Fruit fly (Drosophila melanogaster) whole organism, embryonic: ENCODE data around the gene CG7702.

Experiments used
- Asciz ChIP-seq: fragments of 200-800 bp; sonication (Bioruptor generic); optimal IDR thresholded peaks from 2 replicates; lab custom pipeline; 2017; ENCODE audit warnings: missing biosample characterization, mild to moderate bottlenecking, missing genetic modification characterization, missing genetic modification reagents
- Atf-2 ChIP-seq: fragments of 200-800 bp; sonication (Bioruptor generic); optimal IDR thresholded peaks from 2 replicates; lab custom pipeline; 2016; ENCODE audit warnings: missing biosample characterization, missing genetic modification characterization
- B-H2 ChIP-seq: fragments of 200-800 bp; sonication (Bioruptor generic); optimal IDR thresholded peaks from 2 replicates; lab custom pipeline; 2018; ENCODE audit warnings: missing biosample characterization, mild to moderate bottlenecking, missing genetic modification characterization
- BEAF-32 ChIP-seq: fragments of 200-800 bp; sonication (Bioruptor generic); optimal IDR thresholded peaks from 3 replicates; lab custom pipeline; 2017; ENCODE audit warnings: missing biosample characterization, missing genetic modification characterization, mild to moderate bottlenecking, moderate library complexity, missing genetic modification reagents
- CG1024 ChIP-seq: fragments of 200-800 bp; sonication (Bioruptor generic); IDR thresholded peaks from 2 replicates; pipeline ENCODE4 v1.3.6; 2022; ENCODE audit warnings: missing biosample characterization, missing genetic modification characterization
- CG10431 ChIP-seq: fragments of 200-800 bp; sonication (Bioruptor generic); optimal IDR thresholded peaks from 3 replicates; lab custom pipeline; 2018; ENCODE audit warnings: missing biosample characterization, mild to moderate bottlenecking, missing genetic modification characterization
- CG10462 ChIP-seq: fragments of 200-800 bp; sonication (Bioruptor generic); optimal IDR thresholded peaks from 2 replicates; lab custom pipeline; 2016; ENCODE audit warnings: missing biosample characterization, missing genetic modification characterization
- CG10959 ChIP-seq: fragments of 200-800 bp; sonication (Bioruptor generic); IDR thresholded peaks from 2 replicates; pipeline ENCODE4 v1.3.6; 2022; ENCODE audit warnings: missing biosample characterization, missing genetic modification characterization
- CG11696 ChIP-seq: fragments of 200-800 bp; sonication (Bioruptor generic); IDR thresholded peaks from 2 replicates; pipeline ENCODE4 v1.3.6; 2022; ENCODE audit warnings: missing biosample characterization, missing genetic modification characterization
- CG12155 ChIP-seq: fragments of 200-800 bp; sonication (Bioruptor generic); optimal IDR thresholded peaks from 3 replicates; lab custom pipeline; 2016; ENCODE audit warnings: missing biosample characterization, missing genetic modification characterization
- CG12236 ChIP-seq: fragments of 200-800 bp; sonication (Bioruptor generic); optimal IDR thresholded peaks from 2 replicates; lab custom pipeline; 2016; ENCODE audit warnings: missing biosample characterization, missing genetic modification characterization
- CG12942 ChIP-seq: fragments of 200-800 bp; sonication (Bioruptor generic); optimal IDR thresholded peaks from 3 replicates; lab custom pipeline; 2016; ENCODE audit warnings: missing biosample characterization, missing genetic modification characterization
- CG13123 ChIP-seq: fragments of 200-800 bp; sonication (Bioruptor generic); optimal IDR thresholded peaks from 2 replicates; lab custom pipeline; 2016; ENCODE audit warnings: missing biosample characterization, missing genetic modification characterization
- CG13287 ChIP-seq: fragments of 200-800 bp; sonication (Bioruptor generic); IDR thresholded peaks from 2 replicates; pipeline ENCODE4 v1.3.6; 2022; ENCODE audit warnings: missing biosample characterization, missing genetic modification characterization; ENCODE audit not compliant: partially characterized antibody
- CG14441 ChIP-seq: fragments of 200-800 bp; sonication (Bioruptor generic); IDR thresholded peaks from 2 replicates; pipeline ENCODE4 v1.3.6; 2022; ENCODE audit warnings: missing biosample characterization, missing genetic modification characterization
- CG14710 ChIP-seq: fragments of 200-800 bp; sonication (Bioruptor generic); optimal IDR thresholded peaks from 3 replicates; lab custom pipeline; 2019; ENCODE audit warnings: missing biosample characterization, mild to moderate bottlenecking, missing genetic modification characterization, moderate library complexity
- CG14965 ChIP-seq: fragments of 200-800 bp; sonication (Bioruptor generic); optimal IDR thresholded peaks from 2 replicates; lab custom pipeline; 2016; ENCODE audit warnings: missing biosample characterization, missing genetic modification characterization, borderline replicate concordance
- CG15269 ChIP-seq: fragments of 200-800 bp; sonication (Bioruptor generic); optimal IDR thresholded peaks from 2 replicates; lab custom pipeline; 2018; ENCODE audit warnings: missing biosample characterization, mild to moderate bottlenecking, missing genetic modification characterization, moderate library complexity
- CG18011 ChIP-seq: fragments of 200-800 bp; sonication (Bioruptor generic); optimal IDR thresholded peaks from 2 replicates; lab custom pipeline; 2017; ENCODE audit warnings: missing biosample characterization, missing genetic modification characterization, mild to moderate bottlenecking, moderate library complexity, missing genotype
- CG18476 ChIP-seq: fragments of 200-800 bp; sonication (Bioruptor generic); optimal IDR thresholded peaks from 2 replicates; lab custom pipeline; 2016; ENCODE audit warnings: missing biosample characterization, mild to moderate bottlenecking, missing genetic modification characterization
- CG2120 ChIP-seq: fragments of 200-800 bp; sonication (Bioruptor generic); optimal IDR thresholded peaks from 3 replicates; lab custom pipeline; 2016; ENCODE audit warnings: missing biosample characterization, missing genetic modification characterization
- CG2202 ChIP-seq: fragments of 200-800 bp; sonication (Bioruptor generic); optimal IDR thresholded peaks from 2 replicates; lab custom pipeline; 2018; ENCODE audit warnings: missing biosample characterization, mild to moderate bottlenecking, missing genetic modification characterization
- CG32767 ChIP-seq: fragments of 200-800 bp; sonication (Bioruptor generic); IDR thresholded peaks from 2 replicates; pipeline ENCODE4 v1.3.6; 2022; ENCODE audit warnings: missing biosample characterization, missing genetic modification characterization
- CG34376 ChIP-seq: fragments of 200-800 bp; sonication (Bioruptor generic); optimal IDR thresholded peaks from 2 replicates; lab custom pipeline; 2018; ENCODE audit warnings: missing biosample characterization, mild to moderate bottlenecking, missing genetic modification characterization
- CG4328 ChIP-seq: fragments of 200-800 bp; sonication (Bioruptor generic); optimal IDR thresholded peaks from 3 replicates; lab custom pipeline; 2017; ENCODE audit warnings: missing biosample characterization, missing genetic modification reagents, missing genetic modification characterization
- CG5953 ChIP-seq: fragments of 200-800 bp; sonication (Bioruptor generic); IDR thresholded peaks from 2 replicates; pipeline ENCODE4 v1.3.6; 2022; ENCODE audit warnings: missing biosample characterization, missing genetic modification characterization
- CG7556 ChIP-seq: fragments of 200-800 bp; sonication (Bioruptor generic); optimal IDR thresholded peaks from 2 replicates; lab custom pipeline; 2017; ENCODE audit warnings: missing biosample characterization, mild to moderate bottlenecking, missing genetic modification characterization
- CG9609 ChIP-seq: fragments of 200-800 bp; sonication (Bioruptor generic); optimal IDR thresholded peaks from 3 replicates; lab custom pipeline; 2016; ENCODE audit warnings: missing biosample characterization, missing genetic modification characterization
- CG9932 ChIP-seq: fragments of 200-800 bp; sonication (Bioruptor generic); IDR thresholded peaks from 2 replicates; pipeline ENCODE4 v1.3.6; 2022; ENCODE audit warnings: missing biosample characterization, missing genetic modification characterization
- Dip3 ChIP-seq: fragments of 200-800 bp; sonication (Bioruptor generic); optimal IDR thresholded peaks from 3 replicates; lab custom pipeline; 2016; ENCODE audit warnings: missing biosample characterization, missing genetic modification characterization
- E2f2 ChIP-seq: fragments of 200-800 bp; sonication (Bioruptor generic); IDR thresholded peaks from 2 replicates; pipeline ENCODE4 v1.3.6; 2022; ENCODE audit warnings: missing biosample characterization, missing genetic modification characterization
- Ets97D ChIP-seq: fragments of 200-800 bp; sonication (Bioruptor generic); optimal IDR thresholded peaks from 3 replicates; lab custom pipeline; 2016; ENCODE audit warnings: missing biosample characterization, missing genetic modification characterization
- H15 ChIP-seq: fragments of 200-800 bp; sonication (Bioruptor generic); IDR thresholded peaks from 3 replicates; pipeline ENCODE4 v1.3.6; 2022; ENCODE audit warnings: missing biosample characterization, missing genetic modification characterization
- Hsf ChIP-seq: fragments of 200-800 bp; sonication (Bioruptor generic); optimal IDR thresholded peaks from 3 replicates; lab custom pipeline; 2016; ENCODE audit warnings: missing biosample characterization, missing genetic modification characterization
- Lim3 ChIP-seq: fragments of 200-800 bp; sonication (Bioruptor generic); IDR thresholded peaks from 2 replicates; pipeline ENCODE4 v1.3.6; 2022; ENCODE audit warnings: missing biosample characterization, missing genetic modification characterization
- MTF-1 ChIP-seq: fragments of 200-800 bp; sonication (Bioruptor generic); optimal IDR thresholded peaks from 2 replicates; lab custom pipeline; 2018; ENCODE audit warnings: missing biosample characterization, mild to moderate bottlenecking, missing genetic modification characterization, borderline replicate concordance
- Nf-YA ChIP-seq: fragments of 200-800 bp; sonication (Bioruptor generic); IDR thresholded peaks from 2 replicates; pipeline ENCODE4 v1.3.6; 2022; ENCODE audit warnings: missing biosample characterization, missing genetic modification characterization
- ap ChIP-seq: fragments of 200-800 bp; sonication (Bioruptor generic); IDR thresholded peaks from 2 replicates; pipeline ENCODE4 v1.3.6; 2022; ENCODE audit warnings: missing biosample characterization, missing genetic modification characterization
- esg ChIP-seq: fragments of 200-800 bp; sonication (Bioruptor generic); conservative IDR thresholded peaks from 2 replicates; pipeline ENCODE4 v1.3.6; 2022; ENCODE audit warnings: missing biosample characterization, missing genetic modification characterization
- eve ChIP-seq, 2 experiments: fragments of >200 bp; optimal IDR thresholded peaks; 2 replicates each; lab custom pipeline; 2017; ENCODE audit warnings: missing biosample characterization in 2 of 2, missing genetic modification characterization in 2 of 2
- gt ChIP-seq: fragments of 200-800 bp; sonication (Bioruptor generic); IDR thresholded peaks from 2 replicates; pipeline ENCODE4 v1.3.6; 2022; ENCODE audit warnings: missing biosample characterization, missing genetic modification characterization
- ranshi ChIP-seq: fragments of 200-800 bp; sonication (Bioruptor generic); IDR thresholded peaks from 2 replicates; pipeline ENCODE4 v1.3.6; 2022; ENCODE audit warnings: missing biosample characterization, missing genetic modification characterization
- sisA ChIP-seq: fragments of 200-800 bp; sonication (Bioruptor generic); IDR thresholded peaks from 2 replicates; pipeline ENCODE4 v1.3.6; 2022; ENCODE audit warnings: missing biosample characterization, missing genetic modification characterization
- sna ChIP-seq: fragments of 200-800 bp; sonication (Bioruptor generic); IDR thresholded peaks from 2 replicates; pipeline ENCODE4 v1.3.6; 2022; ENCODE audit warnings: missing biosample characterization, missing genetic modification characterization; ENCODE audit not compliant: partially characterized antibody
- ssp ChIP-seq: fragments of 200-800 bp; sonication (Bioruptor generic); IDR thresholded peaks from 2 replicates; pipeline ENCODE4 v1.3.6; 2022; ENCODE audit warnings: missing biosample characterization, missing genetic modification characterization
- sug ChIP-seq: fragments of 200-800 bp; optimal IDR thresholded peaks from 2 replicates; lab custom pipeline; 2019; ENCODE audit warnings: missing biosample characterization, mild to moderate bottlenecking, missing genetic modification characterization, moderate library complexity
- tin ChIP-seq: fragments of 200-800 bp; sonication (Bioruptor generic); optimal IDR thresholded peaks from 3 replicates; lab custom pipeline; 2016; ENCODE audit warnings: missing biosample characterization, missing genetic modification characterization
- tll ChIP-seq, 2 experiments: fragments of 200-800 bp in 1 of 2; fragments of >200 bp in 1 of 2; sonication (Bioruptor generic) in 1 of 2; optimal IDR thresholded peaks; 2 replicates each; lab custom pipeline; 2017 to 2019; ENCODE audit warnings: missing biosample characterization in 2 of 2, missing genetic modification characterization in 2 of 2, mild to moderate bottlenecking in 1 of 2, moderate library complexity in 1 of 2
- unc-4 ChIP-seq: fragments of 200-800 bp; sonication (Bioruptor generic); IDR thresholded peaks from 2 replicates; pipeline ENCODE4 v1.3.6; 2022; ENCODE audit warnings: missing biosample characterization, missing genetic modification characterization; ENCODE audit not compliant: partially characterized antibody
- wek ChIP-seq: fragments of 200-800 bp; sonication (Bioruptor generic); optimal IDR thresholded peaks from 3 replicates; lab custom pipeline; 2018; ENCODE audit warnings: missing biosample characterization, mild to moderate bottlenecking, missing genetic modification characterization, moderate library complexity

The CG7702 gene

dm6 chr3R:18719767-18720341 is 50.7 kb downstream of the CG7702 start (continued):
- peak; percentile 82 for TF ChIP-seq Asciz (GFP tag; lab: Kevin White, UChicago)
- peak; percentile 25 for TF ChIP-seq CG14965 (GFP tag; lab: Kevin White, UChicago)
- TF ChIP-seq CG1024 (GFP tag; lab: Robert Waterston, UW), result peak; percentile 73
- peak; percentile 58 for TF ChIP-seq MTF-1 (GFP tag; lab: Kevin White, UChicago)
- TF ChIP-seq ranshi (GFP tag; lab: Robert Waterston, UW), result peak; percentile 85
- TF ChIP-seq CG18476 (GFP tag; lab: Kevin White, UChicago), result peak; percentile 84
- TF ChIP-seq BEAF-32 (GFP tag; lab: Kevin White, UChicago), result no peak
- peak; percentile 78 for TF ChIP-seq tin (GFP tag; lab: Kevin White, UChicago)
- TF ChIP-seq Dip3 (GFP tag; lab: Kevin White, UChicago), result peak; percentile 79
- peak; percentile 62; the same call in 1 of the 2 replicates for TF ChIP-seq ap (GFP tag; lab: Robert Waterston, UW)
- peak; percentile 71 for TF ChIP-seq H15
- peak; percentile 79 for TF ChIP-seq Nf-YA (GFP tag; lab: Robert Waterston, UW)
- TF ChIP-seq CG34376 (GFP tag; lab: Kevin White, UChicago), result peak; percentile 87
- TF ChIP-seq CG15269, result peak; percentile 92
- TF ChIP-seq CG9609 (GFP tag; lab: Kevin White, UChicago), result peak; percentile 71
- peak; percentile 60 for TF ChIP-seq CG12942 (GFP tag; lab: Kevin White, UChicago)
- TF ChIP-seq E2f2 (GFP tag; lab: Robert Waterston, UW), result peak; percentile 63
- peak; percentile 59 for TF ChIP-seq gt (GFP tag; lab: Robert Waterston, UW)
- peak; percentile 59 for TF ChIP-seq CG11696 (GFP tag; lab: Robert Waterston, UW)
- peak; percentile 84; the same call in 1 of the 2 replicates for TF ChIP-seq CG14441
- peak; percentile 37 for TF ChIP-seq Ets97D (GFP tag; lab: Kevin White, UChicago)
- TF ChIP-seq Hsf (GFP tag; lab: Kevin White, UChicago), result peak; percentile 82
- peak; percentile 45 for TF ChIP-seq CG13123 (GFP tag; lab: Kevin White, UChicago)
- peak; percentile 58 for TF ChIP-seq CG18011
- peak; percentile 57; the same call in 1 of the 2 replicates for TF ChIP-seq CG5953 (GFP tag; lab: Robert Waterston, UW)
- TF ChIP-seq CG10462 (GFP tag; lab: Kevin White, UChicago), result peak; percentile 55
- TF ChIP-seq CG2120 (GFP tag; lab: Kevin White, UChicago), result peak; percentile 93
- TF ChIP-seq CG7556, result peak; percentile 95
- peak; percentile 64 for TF ChIP-seq Lim3 (GFP tag; lab: Robert Waterston, UW)
- peak; percentile 61 for TF ChIP-seq CG10431 (GFP tag; lab: Kevin White, UChicago)
- TF ChIP-seq esg (GFP tag; lab: Robert Waterston, UW), result peak; percentile 76
- TF ChIP-seq B-H2, result peak; percentile 93
- TF ChIP-seq CG14710 (tag; lab: Kevin White, UChicago), result peak; percentile 74
- TF ChIP-seq sisA (GFP tag; lab: Robert Waterston, UW), result peak; percentile 84
- TF ChIP-seq CG4328 (GFP tag; lab: Kevin White, UChicago), result peak; percentile 88
- TF ChIP-seq CG10959 (GFP tag; lab: Robert Waterston, UW), result no peak
- TF ChIP-seq Atf-2 (GFP tag; lab: Kevin White, UChicago), result peak; percentile 67
- TF ChIP-seq CG9932 (GFP tag; lab: Robert Waterston, UW), result peak; percentile 73
- no peak for TF ChIP-seq unc-4 (GFP tag; lab: Robert Waterston, UW)
- peak; percentile 87 for TF ChIP-seq sug
- no peak for TF ChIP-seq sna (GFP tag; lab: Robert Waterston, UW)
- TF ChIP-seq CG2202 (tag; lab: Kevin White, UChicago), result peak; percentile 44
- TF ChIP-seq wek (GFP tag; lab: Kevin White, UChicago), result peak; percentile 77
- peak; percentile 47 for TF ChIP-seq CG12236 (GFP tag; lab: Kevin White, UChicago)
- peak; percentile 60 for TF ChIP-seq ssp
- peak; percentile 15 to 93 for TF ChIP-seq eve (GFP tag; optimal IDR thresholded peaks at IDR 0.05; lab: Kevin White, UChicago)
- no peak for TF ChIP-seq CG13287 (GFP tag; lab: Robert Waterston, UW)
- peak; percentile 67 for TF ChIP-seq CG12155 (GFP tag; lab: Kevin White, UChicago)
- TF ChIP-seq tll (GFP tag; optimal IDR thresholded peaks at IDR 0.05; lab: Kevin White, UChicago), result no peak
- peak; percentile 72; the same call in 1 of the 2 replicates for TF ChIP-seq CG32767 (GFP tag; lab: Robert Waterston, UW)
